Worm (Caenorhabditis elegans): ENCODE measurements around the gene rnp-1.

rnp-1 gene

ce11 chrV:12199474-12199873 lies 7.4 kb downstream of the rnp-1 start:
- TF ChIP-seq tbx-8 (GFP tag; optimal IDR thresholded peaks at IDR 0.05) (no peak), hlh-1 (tag; optimal IDR thresholded peaks at IDR 0.05) (no peak), elt-1 (tag; optimal IDR thresholded peaks at IDR 0.05; ENCODE audit: borderline replicate concordance, insufficient read depth) (peak; percentile 0), blmp-1 (tag; optimal IDR thresholded peaks at IDR 0.05) (no peak), ham-2 (GFP tag; optimal IDR thresholded peaks at IDR 0.05) (peak; percentile 17), lin-32 (GFP tag; optimal IDR thresholded peaks at IDR 0.05) (no peak)

- TF ChIP-seq hlh-1 (tag; optimal IDR thresholded peaks at IDR 0.05), result peak; percentile 42
- no peak for TF ChIP-seq zip-8 (tag; optimal IDR thresholded peaks at IDR 0.05)
- TF ChIP-seq unc-62 (GFP tag; optimal IDR thresholded peaks at IDR 0.05), result peak; percentile 41
- no peak for TF ChIP-seq bed-3 (GFP tag; optimal IDR thresholded peaks at IDR 0.05)
Observed at ce11 chrV:12208678-12209077, 16.6 kb downstream of the rnp-1 start.

- TF ChIP-seq ces-1 (GFP tag; optimal IDR thresholded peaks at IDR 0.05), result peak; percentile 89
- no peak for TF ChIP-seq nhr-76 (tag; optimal IDR thresholded peaks at IDR 0.05)
- TF ChIP-seq snpc-4 (tag; optimal IDR thresholded peaks at IDR 0.05), result no peak
Observed at ce11 chrV:12209951-12210350, 17.9 kb downstream of the rnp-1 start.

ce11 chrV:12211090-12211489 lies 19.0 kb downstream of the rnp-1 start:
- TF ChIP-seq ceh-39 (tag; optimal IDR thresholded peaks at IDR 0.05) (no peak), mls-2 (tag; optimal IDR thresholded peaks at IDR 0.05) (no peak), ces-1 (GFP tag; optimal IDR thresholded peaks at IDR 0.05) (peak; percentile 97), pha-4 (tag; optimal IDR thresholded peaks at IDR 0.05) (no peak)

ce11 chrV:12213027-12213426 lies 21.0 kb downstream of the rnp-1 start, which contains the start of gene vab-8:
vab-8 (plus strand) TSS chrV:12213327.
- TF ChIP-seq flh-1 (GFP tag; optimal IDR thresholded peaks at IDR 0.05) (no peak), lin-13 (tag; optimal IDR thresholded peaks at IDR 0.05) (no peak), lsy-2 (tag; optimal IDR thresholded peaks at IDR 0.05) (no peak), hlh-1 (tag; optimal IDR thresholded peaks at IDR 0.05) (no peak), pha-4 (tag; optimal IDR thresholded peaks at IDR 0.05) (no peak), lin-32 (GFP tag; optimal IDR thresholded peaks at IDR 0.05) (no peak)

ce11 chrV:12233425-12233824 lies 41.4 kb downstream of the rnp-1 start:
- TF ChIP-seq hlh-1 (tag; optimal IDR thresholded peaks at IDR 0.05), result peak; percentile 82
- peak; percentile 75 for TF ChIP-seq unc-120 (tag; optimal IDR thresholded peaks at IDR 0.05; ENCODE audit: poor library complexity, severe bottlenecking)
- TF ChIP-seq unc-39 (tag; optimal IDR thresholded peaks at IDR 0.05), result no peak
- TF ChIP-seq unc-62 (GFP tag; optimal IDR thresholded peaks at IDR 0.05), result peak; percentile 36

ce11 chrV:12234293-12235004 lies 42.4 kb downstream of the rnp-1 start, which contains the start of gene myo-3:
myo-3 (minus strand) TSS chrV:12234343.
- TF ChIP-seq sptf-1 (tag; optimal IDR thresholded peaks at IDR 0.05), result no peak
- TF ChIP-seq unc-120 (tag; optimal IDR thresholded peaks at IDR 0.05; ENCODE audit: poor library complexity, severe bottlenecking), result peak; percentile 79
- TF ChIP-seq hlh-1 (tag; optimal IDR thresholded peaks at IDR 0.05), result peak; percentile 67

- peak; percentile 81 for TF ChIP-seq hlh-1 (tag; optimal IDR thresholded peaks at IDR 0.05)
- TF ChIP-seq unc-120 (tag; optimal IDR thresholded peaks at IDR 0.05; ENCODE audit: poor library complexity, severe bottlenecking), result peak; percentile 35
- TF ChIP-seq nhr-12 (tag; optimal IDR thresholded peaks at IDR 0.05), result no peak
Observed at ce11 chrV:12235502-12235901, 43.4 kb downstream of the rnp-1 start.

ce11 chrV:12241126-12241525 lies 49.1 kb downstream of the rnp-1 start, which contains the start of gene ttr-22:
ttr-22 (plus strand) TSS chrV:12241426.
- no peak for TF ChIP-seq lin-13 (tag; optimal IDR thresholded peaks at IDR 0.05)
- no peak for TF ChIP-seq ceh-39 (tag; optimal IDR thresholded peaks at IDR 0.05)
- TF ChIP-seq bed-3 (GFP tag; optimal IDR thresholded peaks at IDR 0.05), result no peak
- TF ChIP-seq elt-3 (tag; optimal IDR thresholded peaks at IDR 0.05), result no peak
- TF ChIP-seq lin-32 (GFP tag; optimal IDR thresholded peaks at IDR 0.05), result no peak
- no peak for TF ChIP-seq ham-2 (GFP tag; optimal IDR thresholded peaks at IDR 0.05)
- no peak for TF ChIP-seq flh-1 (GFP tag; optimal IDR thresholded peaks at IDR 0.05)
- no peak for TF ChIP-seq mab-5 (tag; optimal IDR thresholded peaks at IDR 0.05)
- no peak for TF ChIP-seq unc-120 (tag; optimal IDR thresholded peaks at IDR 0.05; ENCODE audit: poor library complexity, severe bottlenecking)
- TF ChIP-seq ceh-43 (GFP tag; optimal IDR thresholded peaks at IDR 0.05), result no peak
- no peak for TF ChIP-seq nhr-2 (tag; optimal IDR thresholded peaks at IDR 0.05)
- TF ChIP-seq mep-1 (tag; optimal IDR thresholded peaks at IDR 0.05), result no peak
- no peak for TF ChIP-seq nhr-237 (tag; optimal IDR thresholded peaks at IDR 0.05)
- no peak for TF ChIP-seq sptf-1 (tag; optimal IDR thresholded peaks at IDR 0.05)
- TF ChIP-seq nhr-76 (tag; optimal IDR thresholded peaks at IDR 0.05), result no peak
- TF ChIP-seq pha-4 (tag; optimal IDR thresholded peaks at IDR 0.05), result no peak
- TF ChIP-seq snpc-4 (tag; optimal IDR thresholded peaks at IDR 0.05), result no peak
- TF ChIP-seq unc-39 (tag; optimal IDR thresholded peaks at IDR 0.05), result no peak
